Worm (Caenorhabditis elegans): Measurements from ENCODE around the gene pap-3.

The pap-3 gene

DNA sequence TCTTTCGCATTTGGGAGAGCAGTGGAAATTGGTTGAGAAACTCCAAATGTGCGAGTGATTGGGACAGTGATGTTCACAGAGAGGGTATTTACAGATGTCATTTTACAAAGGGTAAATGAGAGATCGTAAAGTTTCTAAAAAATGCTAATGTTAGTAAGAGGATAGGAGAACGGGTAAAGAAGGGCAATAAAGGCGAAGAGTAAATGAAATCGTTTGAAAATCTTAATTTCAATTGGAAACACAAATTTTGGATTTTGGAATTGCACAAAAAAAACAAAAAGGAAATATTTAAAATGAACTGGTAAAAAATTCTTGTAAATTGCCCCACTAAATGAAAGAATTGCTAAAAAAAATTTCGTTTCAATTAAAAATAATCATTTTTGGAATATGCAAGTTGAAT is at the start of gene pap-3:
TSS of gene pap-3 (minus strand) at position 101 of the 400 bp plus-strand sequence.
- TF ChIP-seq peb-1 (tag; optimal IDR thresholded peaks at IDR 0.05) (no peak), elt-3 (tag; optimal IDR thresholded peaks at IDR 0.05) (no peak), nhr-23 (tag; optimal IDR thresholded peaks at IDR 0.05) (no peak), lin-39 (tag; optimal IDR thresholded peaks at IDR 0.05) (no peak), ztf-11 (tag; optimal IDR thresholded peaks at IDR 0.05) (no peak), C34F6.9 (tag; optimal IDR thresholded peaks at IDR 0.05) (no peak), egl-27 (tag; optimal IDR thresholded peaks at IDR 0.05) (no peak), skn-1 (tag; optimal IDR thresholded peaks at IDR 0.05) (no peak), nhr-10 (tag; optimal IDR thresholded peaks at IDR 0.05) (no peak), aly-2 (tag; optimal IDR thresholded peaks at IDR 0.05) (no peak), Y55F3AM.14 (GFP tag; optimal IDR thresholded peaks at IDR 0.05) (no peak), blmp-1 (tag; optimal IDR thresholded peaks at IDR 0.05; ENCODE audit: insufficient read depth) (no peak), ama-1 (optimal IDR thresholded peaks at IDR 0.05) (no peak), nhr-12 (tag; optimal IDR thresholded peaks at IDR 0.05) (no peak), ceh-82 (tag; optimal IDR thresholded peaks at IDR 0.05) (no peak), R02D3.7 (tag; optimal IDR thresholded peaks at IDR 0.05) (no peak), ztf-4 (tag; optimal IDR thresholded peaks at IDR 0.05) (no peak), ceh-16 (tag; optimal IDR thresholded peaks at IDR 0.05) (no peak), sma-3 (GFP tag; optimal IDR thresholded peaks at IDR 0.05) (no peak)

DNA sequence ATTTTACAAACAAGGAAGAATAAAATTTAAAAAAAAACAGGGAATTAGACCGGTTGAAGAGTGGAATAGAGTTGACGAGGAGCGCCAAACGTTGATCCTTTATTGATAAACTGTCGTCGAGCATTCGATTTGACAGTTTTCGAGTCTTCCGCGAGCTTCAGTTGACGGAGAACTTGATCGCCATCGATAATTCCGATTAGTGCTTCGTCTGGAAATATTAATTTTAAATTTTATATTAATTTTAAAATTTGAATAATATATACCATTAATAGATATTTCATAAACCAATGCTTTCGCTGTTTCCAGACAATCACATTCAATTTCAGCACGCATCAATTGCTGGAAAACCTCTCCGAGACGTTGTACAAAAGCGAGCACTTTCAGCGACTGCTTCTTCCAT is 49.3 kb upstream of the pap-3 start, which contains the start of gene K12D12.4:
TSS of gene K12D12.4 (minus strand) at position 101 of the 400 bp plus-strand sequence.
- TF ChIP-seq elt-1 (tag; optimal IDR thresholded peaks at IDR 0.05) (no peak), nhr-237 (tag; optimal IDR thresholded peaks at IDR 0.05) (no peak), alr-1 (tag; optimal IDR thresholded peaks at IDR 0.05) (no peak), nhr-12 (tag; optimal IDR thresholded peaks at IDR 0.05) (no peak), Y55F3AM.14 (GFP tag; optimal IDR thresholded peaks at IDR 0.05) (no peak), ceh-82 (tag; optimal IDR thresholded peaks at IDR 0.05) (no peak), gmeb-1 (tag; optimal IDR thresholded peaks at IDR 0.05) (no peak), unc-55 (GFP tag; optimal IDR thresholded peaks at IDR 0.05) (no peak), F13H6.1 (tag; optimal IDR thresholded peaks at IDR 0.05) (no peak), nhr-25 (tag; optimal IDR thresholded peaks at IDR 0.05) (no peak), sma-9 (GFP tag; optimal IDR thresholded peaks at IDR 0.05) (no peak), sma-9 (tag; optimal IDR thresholded peaks at IDR 0.05) (no peak), ztf-4 (tag; optimal IDR thresholded peaks at IDR 0.05) (no peak), sma-3 (GFP tag; optimal IDR thresholded peaks at IDR 0.05) (no peak), unc-62 (GFP tag; optimal IDR thresholded peaks at IDR 0.05) (no peak), R02D3.7 (tag; optimal IDR thresholded peaks at IDR 0.05) (no peak), zag-1 (tag; optimal IDR thresholded peaks at IDR 0.05) (no peak), peb-1 (tag; optimal IDR thresholded peaks at IDR 0.05) (no peak), dmd-4 (tag; optimal IDR thresholded peaks at IDR 0.05) (no peak), ZK546.5 (tag; optimal IDR thresholded peaks at IDR 0.05) (no peak), nhr-6 (tag; optimal IDR thresholded peaks at IDR 0.05) (no peak)

DNA sequence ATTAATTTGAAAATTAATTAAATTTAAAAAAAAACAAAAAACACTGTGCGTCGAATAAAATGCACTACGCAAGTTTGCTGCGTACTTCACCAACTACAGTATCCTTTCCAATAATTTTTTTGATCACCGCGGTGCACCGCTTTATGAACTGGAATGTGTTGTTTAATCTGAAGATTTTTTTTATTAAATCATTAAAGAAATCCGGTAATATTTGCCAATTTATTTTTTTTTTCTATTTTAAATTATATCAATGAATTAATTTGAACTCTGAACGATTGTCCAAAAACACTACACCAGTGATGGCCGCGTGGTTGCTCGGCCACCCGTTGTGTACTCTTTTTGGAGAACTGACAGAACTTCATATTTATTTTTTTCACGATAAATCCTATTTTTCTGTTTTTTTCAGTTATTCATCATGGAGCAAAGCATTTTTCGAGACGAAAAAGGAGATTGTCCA is 44.3 kb upstream of the pap-3 start, which contains the start of gene K12D12.5:
TSS of gene K12D12.5 (plus strand) at position 407 of the 457 bp plus-strand sequence.
- TF ChIP-seq unc-55 (GFP tag; optimal IDR thresholded peaks at IDR 0.05) (no peak), aly-2 (tag; optimal IDR thresholded peaks at IDR 0.05) (no peak), sma-3 (GFP tag; optimal IDR thresholded peaks at IDR 0.05) (no peak), sem-4 (tag; optimal IDR thresholded peaks at IDR 0.05) (no peak), zag-1 (tag; optimal IDR thresholded peaks at IDR 0.05) (no peak), nhr-11 (tag; optimal IDR thresholded peaks at IDR 0.05) (no peak), ceh-16 (tag; optimal IDR thresholded peaks at IDR 0.05) (no peak), ztf-4 (tag; optimal IDR thresholded peaks at IDR 0.05) (no peak), nhr-237 (tag; optimal IDR thresholded peaks at IDR 0.05) (no peak), unc-62 (GFP tag; optimal IDR thresholded peaks at IDR 0.05) (no peak), ama-1 (optimal IDR thresholded peaks at IDR 0.05) (no peak), unc-39 (tag; optimal IDR thresholded peaks at IDR 0.05) (no peak), peb-1 (tag; optimal IDR thresholded peaks at IDR 0.05) (no peak), nhr-6 (tag; optimal IDR thresholded peaks at IDR 0.05) (no peak)

DNA sequence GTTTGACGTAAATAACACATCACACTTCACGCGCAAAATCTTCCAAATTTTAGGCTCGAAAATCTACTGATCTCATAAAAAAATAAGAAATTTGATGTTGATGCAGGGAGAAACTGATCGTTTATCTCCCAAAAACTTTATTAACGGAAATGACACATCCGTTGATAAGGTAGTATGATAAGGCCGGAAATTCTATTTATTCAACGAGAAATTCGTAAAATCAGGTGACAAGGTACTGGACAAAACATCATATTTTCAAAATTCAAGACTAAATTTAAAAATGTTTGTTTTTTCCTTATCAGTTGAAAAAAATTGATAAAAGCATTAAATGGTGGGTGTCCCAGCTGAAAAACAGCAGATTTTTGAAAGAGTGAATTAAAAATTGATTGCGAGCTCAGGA is 43.5 kb upstream of the pap-3 start:
- peak; percentile 11 for TF ChIP-seq gmeb-1 (tag; optimal IDR thresholded peaks at IDR 0.05)
- TF ChIP-seq fos-1 (tag; optimal IDR thresholded peaks at IDR 0.05) = peak; percentile 26
- no peak for TF ChIP-seq nhr-25 (tag; optimal IDR thresholded peaks at IDR 0.05)
- TF ChIP-seq ZK546.5 (tag; optimal IDR thresholded peaks at IDR 0.05) = no peak
- no peak for TF ChIP-seq mdl-1 (tag; optimal IDR thresholded peaks at IDR 0.05)
- TF ChIP-seq zag-1 (tag; optimal IDR thresholded peaks at IDR 0.05) = no peak
- no peak for TF ChIP-seq nhr-10 (tag; optimal IDR thresholded peaks at IDR 0.05)
- TF ChIP-seq alr-1 (tag; optimal IDR thresholded peaks at IDR 0.05) = no peak
- no peak for TF ChIP-seq nhr-23 (tag; optimal IDR thresholded peaks at IDR 0.05)
- TF ChIP-seq unc-62 (GFP tag; optimal IDR thresholded peaks at IDR 0.05) = no peak
- TF ChIP-seq blmp-1 (tag; optimal IDR thresholded peaks at IDR 0.05; ENCODE audit: insufficient read depth) = no peak
- no peak for TF ChIP-seq nhr-129 (tag; optimal IDR thresholded peaks at IDR 0.05)
- no peak for TF ChIP-seq egl-27 (tag; optimal IDR thresholded peaks at IDR 0.05)
- TF ChIP-seq crh-2 (tag; optimal IDR thresholded peaks at IDR 0.05) = no peak
- TF ChIP-seq skn-1 (tag; optimal IDR thresholded peaks at IDR 0.05) = no peak
- no peak for TF ChIP-seq peb-1 (tag; optimal IDR thresholded peaks at IDR 0.05)
- TF ChIP-seq aly-2 (tag; optimal IDR thresholded peaks at IDR 0.05) = no peak
